Worm (Caenorhabditis elegans): ENCODE measurements around the gene fkb-1.

ce11 chrIV:11008255-11008654, 28.1 kb upstream of the fkb-1 start:
- TF ChIP-seq fkh-10 (GFP tag; optimal IDR thresholded peaks at IDR 0.05) (no peak), ceh-45 (GFP tag; IDR thresholded peaks at IDR 0.05) (no peak)

Data from whole organism, late embryonic.